Worm (Caenorhabditis elegans): ENCODE measurements around the gene K07F5.8.

The K07F5.8 gene

ce11 chrIV:9815432-9815831 lies 34.1 kb downstream of the K07F5.8 start, which contains the start of gene egl-20:
egl-20 (minus strand) TSS chrIV:9815532.
- TF ChIP-seq mes-2 (tag; optimal IDR thresholded peaks at IDR 0.05; ENCODE audit: poor library complexity, severe bottlenecking) = no peak
- TF ChIP-seq lir-3 (tag; optimal IDR thresholded peaks at IDR 0.05) = no peak
- no peak for TF ChIP-seq php-3 (GFP tag; IDR thresholded peaks at IDR 0.05)
- TF ChIP-seq aha-1 (tag) = no peak
- no peak for TF ChIP-seq lin-29 (GFP tag; IDR thresholded peaks at IDR 0.05)
- no peak for TF ChIP-seq spr-3 (GFP tag; optimal IDR thresholded peaks at IDR 0.05)
- TF ChIP-seq lin-1 (GFP tag; IDR thresholded peaks at IDR 0.05) = no peak
- TF ChIP-seq ZK337.2 (GFP tag; IDR thresholded peaks at IDR 0.05) = no peak
- TF ChIP-seq lsy-2 (tag; optimal IDR thresholded peaks at IDR 0.05) = no peak
- TF ChIP-seq ztf-7 (tag; optimal IDR thresholded peaks at IDR 0.05) = no peak
- TF ChIP-seq Y105C5A.15 (GFP tag; IDR thresholded peaks at IDR 0.05) = no peak
- no peak for TF ChIP-seq unc-62 (GFP tag; optimal IDR thresholded peaks at IDR 0.05 in 1 of 2)
- no peak for TF ChIP-seq unc-62 (tag; optimal IDR thresholded peaks at IDR 0.05)
- TF ChIP-seq pha-4 (GFP tag; IDR thresholded peaks at IDR 0.05) = no peak
- TF ChIP-seq pha-4 (tag; optimal IDR thresholded peaks at IDR 0.05) = no peak
- no peak for TF ChIP-seq fos-1 (tag; optimal IDR thresholded peaks at IDR 0.05)
- no peak for TF ChIP-seq F44E2.7 (GFP tag; IDR thresholded peaks at IDR 0.05)
- no peak for TF ChIP-seq gei-8 (GFP tag; optimal IDR thresholded peaks at IDR 0.05)
- no peak for TF ChIP-seq D1046.2 (GFP tag; IDR thresholded peaks at IDR 0.05)
- TF ChIP-seq Y5F2A.4 (GFP tag; optimal IDR thresholded peaks at IDR 0.05) = no peak
- no peak for TF ChIP-seq T20F7.1 (GFP tag; optimal IDR thresholded peaks at IDR 0.05)

ce11 chrIV:9811487-9811886 lies 38.0 kb downstream of the K07F5.8 start:
- TF ChIP-seq arid-1 (GFP tag; conservative IDR thresholded peaks at IDR 0.05) = no peak
- peak; percentile 63 for TF ChIP-seq aha-1 (tag)

DNA sequence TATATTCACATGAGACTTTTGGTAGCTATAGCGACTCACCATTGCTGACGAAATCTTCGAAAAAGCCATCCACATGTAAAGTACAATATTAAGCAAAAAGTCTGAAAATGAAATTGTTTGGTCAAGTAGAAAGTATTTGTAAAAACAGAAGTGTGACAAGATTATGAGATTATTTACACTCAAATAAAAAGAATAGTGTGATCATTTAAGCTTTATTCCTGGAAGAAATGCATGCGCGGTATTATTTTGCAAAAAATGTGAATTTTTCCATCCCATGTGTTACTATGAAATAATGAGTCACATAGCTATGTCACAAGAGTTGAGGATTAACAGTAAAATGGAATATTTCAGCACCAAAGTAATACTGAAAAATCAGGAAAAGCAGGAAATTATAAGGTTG lies 38.9 kb downstream of the K07F5.8 start, which contains the start of gene dct-15:
Gene dct-15 (minus strand): TSS at position 101 of the 400 bp plus-strand sequence.
- no peak for TF ChIP-seq F37D6.2 (tag; optimal IDR thresholded peaks at IDR 0.05)
- no peak for TF ChIP-seq pha-4 (GFP tag; IDR thresholded peaks at IDR 0.05)
- no peak for TF ChIP-seq pha-4 (tag; optimal IDR thresholded peaks at IDR 0.05)
- TF ChIP-seq hlh-11 (tag; optimal IDR thresholded peaks at IDR 0.05) = no peak
- no peak for TF ChIP-seq nhr-237 (tag; optimal IDR thresholded peaks at IDR 0.05)
- no peak for TF ChIP-seq nhr-77 (tag; optimal IDR thresholded peaks at IDR 0.05)
- TF ChIP-seq lin-29 (GFP tag; IDR thresholded peaks at IDR 0.05) = no peak
- no peak for TF ChIP-seq daf-16 (GFP tag; optimal IDR thresholded peaks at IDR 0.05)
- no peak for TF ChIP-seq daf-16 (tag; optimal IDR thresholded peaks at IDR 0.05)
- TF ChIP-seq Y105C5A.15 (GFP tag; IDR thresholded peaks at IDR 0.05) = no peak
- TF ChIP-seq nhr-111 (GFP tag; optimal IDR thresholded peaks at IDR 0.05) = no peak
- TF ChIP-seq egl-27 (tag; optimal IDR thresholded peaks at IDR 0.05) = no peak
- no peak for TF ChIP-seq ztf-7 (tag; optimal IDR thresholded peaks at IDR 0.05)
- TF ChIP-seq lir-3 (tag; optimal IDR thresholded peaks at IDR 0.05) = no peak
- TF ChIP-seq set-16 (GFP tag; IDR thresholded peaks at IDR 0.05) = no peak
- TF ChIP-seq ceh-28 (tag; optimal IDR thresholded peaks at IDR 0.05) = no peak
- TF ChIP-seq nhr-102 (tag; optimal IDR thresholded peaks at IDR 0.05) = no peak
- no peak for TF ChIP-seq daf-19 (GFP tag; conservative IDR thresholded peaks at IDR 0.05)
- TF ChIP-seq ztf-11 (tag; optimal IDR thresholded peaks at IDR 0.05) = no peak
- TF ChIP-seq mep-1 (tag; optimal IDR thresholded peaks at IDR 0.05) = no peak
- no peak for TF ChIP-seq duxl-1 (tag; optimal IDR thresholded peaks at IDR 0.05; ENCODE audit: poor library complexity)
- TF ChIP-seq mxl-2 (GFP tag; conservative IDR thresholded peaks at IDR 0.05) = no peak

- TF ChIP-seq nhr-102 (tag; optimal IDR thresholded peaks at IDR 0.05) (no peak), lin-29 (GFP tag; IDR thresholded peaks at IDR 0.05) (no peak), nhr-25 (tag; optimal IDR thresholded peaks at IDR 0.05; ENCODE audit: borderline replicate concordance, insufficient read depth) (no peak), jun-1 (tag; optimal IDR thresholded peaks at IDR 0.05) (no peak), lin-39 (tag; optimal IDR thresholded peaks at IDR 0.05) (no peak), ceh-82 (tag; optimal IDR thresholded peaks at IDR 0.05) (no peak), rbr-2 (tag; optimal IDR thresholded peaks at IDR 0.05) (peak; percentile 6), php-3 (GFP tag; IDR thresholded peaks at IDR 0.05) (peak; percentile 40; the same call in 1 of the 2 replicates), attf-4 (tag; optimal IDR thresholded peaks at IDR 0.05) (no peak), zip-2 (tag; optimal IDR thresholded peaks at IDR 0.05) (no peak), hlh-11 (tag; optimal IDR thresholded peaks at IDR 0.05) (peak; percentile 93), F37D6.2 (tag; optimal IDR thresholded peaks at IDR 0.05) (no peak), gei-8 (GFP tag; optimal IDR thresholded peaks at IDR 0.05) (no peak), dmd-8 (GFP tag; IDR thresholded peaks at IDR 0.05) (no peak), snpc-1.2 (GFP tag; IDR thresholded peaks at IDR 0.05) (no peak), lsy-2 (tag; optimal IDR thresholded peaks at IDR 0.05) (peak in 1 of 2 experiments; percentile 71), nhr-28 (tag; optimal IDR thresholded peaks at IDR 0.05) (peak; percentile 96)
Observed at ce11 chrIV:9803544-9803943, 46.0 kb downstream of the K07F5.8 start.
